Worm (Caenorhabditis elegans) whole organism, young adult: ENCODE measurements around the gene nhr-156.

Experiments
- bed-2 ChIP-seq: fragments of 200-800 bp; sonication (Bioruptor generic); IDR thresholded peaks from 2 replicates; pipeline ENCODE4 v1.3.6; 2022; ENCODE audit warnings: missing genetic modification reagents, missing genetic modification characterization, missing compliant biosample characterization
- cebp-1 ChIP-seq, 2 experiments: fragments of 200-800 bp in 1 of 2; sonication (Bioruptor generic) in 1 of 2; sonication (generic microtip) in 1 of 2; IDR thresholded peaks in 1 of 2; optimal IDR thresholded peaks in 1 of 2; 2 replicates each; pipeline versions ENCODE4 v1.3.6 to Lab custom; 2017 to 2022; ENCODE audit warnings: missing compliant biosample characterization in 2 of 2, missing genetic modification characterization in 2 of 2, mild to moderate bottlenecking in 1 of 2, missing genetic modification reagents in 1 of 2, moderate library complexity in 1 of 2
- hlh-12 ChIP-seq: sonication (generic microtip); optimal IDR thresholded peaks from 2 replicates; lab custom pipeline; 2016; ENCODE audit warnings: missing genetic modification characterization, missing compliant biosample characterization
- madf-10 ChIP-seq: sonication (generic microtip); optimal IDR thresholded peaks from 2 replicates; lab custom pipeline; 2016; ENCODE audit warnings: mild to moderate bottlenecking, missing genetic modification characterization, missing compliant biosample characterization
- nhr-120 ChIP-seq: fragments of 200-800 bp; sonication (Bioruptor generic); IDR thresholded peaks from 2 replicates; pipeline ENCODE4 v1.3.6; 2022; ENCODE audit warnings: missing genetic modification characterization, missing compliant biosample characterization
- nhr-179 ChIP-seq: sonication (generic microtip); optimal IDR thresholded peaks from 2 replicates; lab custom pipeline; 2016; ENCODE audit warnings: mild to moderate bottlenecking, missing genetic modification characterization, missing compliant biosample characterization
- rcor-1 ChIP-seq: fragments of 200-800 bp; sonication (Bioruptor generic); IDR thresholded peaks from 2 replicates; pipeline ENCODE4 v1.3.6; 2022; ENCODE audit warnings: missing genetic modification reagents, missing genetic modification characterization, missing compliant biosample characterization
- rpc-1 ChIP-seq, 2 experiments: fragments of 150-350 bp in 1 of 2; sonication (generic microtip) in 1 of 2; optimal IDR thresholded peaks; 2 replicates each; lab custom pipeline; 2014 to 2018; ENCODE audit warnings: missing biosample characterization in 1 of 2, missing genetic modification characterization in 1 of 2, missing genetic modification reagents in 1 of 2, missing genotype in 1 of 2
- sptf-2 ChIP-seq: fragments of 200-800 bp; sonication (Bioruptor generic); optimal IDR thresholded peaks from 2 replicates; lab custom pipeline; 2018; ENCODE audit warnings: mild to moderate bottlenecking, missing genetic modification characterization, missing compliant biosample characterization
- tbp1 ChIP-seq: fragments of 200-800 bp; sonication (Bioruptor generic); optimal IDR thresholded peaks from 2 replicates; lab custom pipeline; 2018; ENCODE audit warnings: mild to moderate bottlenecking, missing genetic modification characterization, missing compliant biosample characterization
- unc-62 ChIP-seq: fragments of 150-350 bp; optimal IDR thresholded peaks from 2 replicates; lab custom pipeline; 2014; ENCODE audit warnings: missing biosample characterization, missing genetic modification reagents, missing genetic modification characterization
- ztf-28 ChIP-seq: fragments of 200-800 bp; sonication (Bioruptor generic); IDR thresholded peaks from 2 replicates; pipeline ENCODE4 v1.3.6; 2022; ENCODE audit warnings: missing genetic modification reagents, missing genetic modification characterization, missing compliant biosample characterization

ce11 chrV:3884550-3884949, 21.4 kb upstream of the nhr-156 start:
- TF ChIP-seq rcor-1 (GFP tag; lab: Robert Waterston, UW), result no peak
- no peak for TF ChIP-seq rpc-1 (optimal IDR thresholded peaks at IDR 0.05; lab: Kevin White, UChicago)
- TF ChIP-seq rpc-1 (tag; optimal IDR thresholded peaks at IDR 0.05; lab: Kevin White, UChicago), result no peak
- no peak for TF ChIP-seq unc-62 (GFP tag; lab: Kevin White, UChicago)
- no peak for TF ChIP-seq sptf-2 (GFP tag; lab: Kevin White, UChicago)
- TF ChIP-seq ztf-28 (GFP tag; lab: Robert Waterston, UW), result no peak
- no peak for TF ChIP-seq madf-10 (tag; lab: Kevin White, UChicago)
- TF ChIP-seq nhr-179 (tag; lab: Kevin White, UChicago), result no peak
- TF ChIP-seq tbp1 (GFP tag; lab: Kevin White, UChicago), result no peak
- no peak for TF ChIP-seq cebp-1 (GFP tag; IDR thresholded peaks at IDR 0.05; lab: Robert Waterston, UW)
- TF ChIP-seq cebp-1 (tag; optimal IDR thresholded peaks at IDR 0.05; lab: Kevin White, UChicago), result no peak
- TF ChIP-seq hlh-12 (tag; lab: Kevin White, UChicago), result no peak
- TF ChIP-seq nhr-120 (GFP tag; lab: Robert Waterston, UW), result no peak
- TF ChIP-seq bed-2, result no peak
